Fruit fly (Drosophila melanogaster): Measurements from ENCODE around the gene Mst57Db.

Mst57Db gene

dm6 chr3R:25830814-25831213 is at the start of gene Mst57Db:
TSS of gene Mst57Db (minus strand) at chr3R:25830914.
- no peak for TF ChIP-seq noc (tag; optimal IDR thresholded peaks at IDR 0.05)

- TF ChIP-seq noc (tag; optimal IDR thresholded peaks at IDR 0.05): no peak
Measured at dm6 chr3R:25879324-25879766, 48.6 kb upstream of the Mst57Db start.

- TF ChIP-seq noc (tag; optimal IDR thresholded peaks at IDR 0.05): no peak
Measured at dm6 chr3R:25877064-25877463, 46.4 kb upstream of the Mst57Db start.

- TF ChIP-seq noc (tag; optimal IDR thresholded peaks at IDR 0.05): no peak
Measured at dm6 chr3R:25876639-25877038, 45.9 kb upstream of the Mst57Db start.

- no peak for TF ChIP-seq noc (tag; optimal IDR thresholded peaks at IDR 0.05)
Measured at dm6 chr3R:25870389-25870788, 39.7 kb upstream of the Mst57Db start.

dm6 chr3R:25855594-25856305 is 25.0 kb upstream of the Mst57Db start, which contains the start of gene CG5890:
TSS of gene CG5890 (plus strand) at chr3R:25856154.
- TF ChIP-seq noc (tag; optimal IDR thresholded peaks at IDR 0.05): no peak

- TF ChIP-seq noc (tag; optimal IDR thresholded peaks at IDR 0.05): no peak
Measured at dm6 chr3R:25854825-25855224, 24.1 kb upstream of the Mst57Db start.

dm6 chr3R:25851224-25851682 is 20.5 kb upstream of the Mst57Db start, which contains the start of the genes CG14545 and CG5886:
TSS of gene CG14545 (minus strand) at chr3R:25851291.
TSS of gene CG5886 (plus strand) at chr3R:25851632.
- TF ChIP-seq noc (tag; optimal IDR thresholded peaks at IDR 0.05): no peak

- no peak for TF ChIP-seq noc (tag; optimal IDR thresholded peaks at IDR 0.05)
Measured at dm6 chr3R:25831799-25832280, 1.1 kb upstream of the Mst57Db start, which contains the start of the genes Mst57Da and alpha4GT2. TSS of gene Mst57Da (minus strand) at chr3R:25831899. TSS of gene alpha4GT2 (plus strand) at chr3R:25832230.

- TF ChIP-seq noc (tag; optimal IDR thresholded peaks at IDR 0.05): no peak
Measured at dm6 chr3R:25830128-25830527, 586 bp downstream of the Mst57Db start, which contains the start of gene Sfp96F. TSS of gene Sfp96F (minus strand) at chr3R:25830228.

- no peak for TF ChIP-seq noc (tag; optimal IDR thresholded peaks at IDR 0.05)
Measured at dm6 chr3R:25829598-25829997, 1.1 kb downstream of the Mst57Db start, which contains the start of gene Mst57Dc. TSS of gene Mst57Dc (minus strand) at chr3R:25829698.

dm6 chr3R:25815179-25815578 is 15.5 kb downstream of the Mst57Db start, which contains the start of gene CG14354:
TSS of gene CG14354 (plus strand) at chr3R:25815479.
- no peak for TF ChIP-seq noc (tag; optimal IDR thresholded peaks at IDR 0.05)

dm6 chr3R:25811611-25812010 is 19.1 kb downstream of the Mst57Db start, which contains the start of the genes Acam and CG17770:
TSS of gene Acam (plus strand) at chr3R:25811911.
TSS of gene CG17770 (plus strand) at chr3R:25811911.
- no peak for TF ChIP-seq noc (tag; optimal IDR thresholded peaks at IDR 0.05)

dm6 chr3R:25810796-25811195 is 19.9 kb downstream of the Mst57Db start, which contains the start of gene CG5024:
TSS of gene CG5024 (plus strand) at chr3R:25811096.
- TF ChIP-seq noc (tag; optimal IDR thresholded peaks at IDR 0.05): no peak

- TF ChIP-seq noc (tag; optimal IDR thresholded peaks at IDR 0.05): no peak
Measured at dm6 chr3R:25806145-25806544, 24.6 kb downstream of the Mst57Db start, which contains the start of gene BG642167. TSS of gene BG642167 (plus strand) at chr3R:25806445.

dm6 chr3R:25791807-25792206 is 38.9 kb downstream of the Mst57Db start:
- no peak for TF ChIP-seq noc (tag; optimal IDR thresholded peaks at IDR 0.05)

- TF ChIP-seq noc (tag; optimal IDR thresholded peaks at IDR 0.05): no peak
Measured at dm6 chr3R:25790371-25790770, 40.3 kb downstream of the Mst57Db start, which contains the start of gene CG31093. TSS of gene CG31093 (minus strand) at chr3R:25790471.
